Fruit fly (Drosophila melanogaster): ENCODE data around the gene CG44303.

CG44303 gene

dm6 chrX:6694105-6694788 lies 7.0 kb upstream of the CG44303 start:
- TF ChIP-seq Sp1 (GFP tag; optimal IDR thresholded peaks at IDR 0.05) = no peak
- peak; percentile 79 for TF ChIP-seq psq (GFP tag; optimal IDR thresholded peaks at IDR 0.05)
- TF ChIP-seq Abd-B (GFP tag; optimal IDR thresholded peaks at IDR 0.05) = peak; percentile 41
- TF ChIP-seq Hr78 (GFP tag; optimal IDR thresholded peaks at IDR 0.05) = peak; percentile 8
- no peak for TF ChIP-seq dl (GFP tag; optimal IDR thresholded peaks at IDR 0.05; ENCODE audit: insufficient read depth in 1 of 2, partially characterized antibody in 2 of 2)
- peak; percentile 26 for TF ChIP-seq Dif (GFP tag; optimal IDR thresholded peaks at IDR 0.05; ENCODE audit: partially characterized antibody)
- TF ChIP-seq N (GFP tag; optimal IDR thresholded peaks at IDR 0.05) = no peak
- TF ChIP-seq CG32264 (GFP tag; optimal IDR thresholded peaks at IDR 0.05) = no peak
- TF ChIP-seq Hnf4 (GFP tag; optimal IDR thresholded peaks at IDR 0.05) = no peak
- no peak for TF ChIP-seq jim (GFP tag; optimal IDR thresholded peaks at IDR 0.05)

DNA sequence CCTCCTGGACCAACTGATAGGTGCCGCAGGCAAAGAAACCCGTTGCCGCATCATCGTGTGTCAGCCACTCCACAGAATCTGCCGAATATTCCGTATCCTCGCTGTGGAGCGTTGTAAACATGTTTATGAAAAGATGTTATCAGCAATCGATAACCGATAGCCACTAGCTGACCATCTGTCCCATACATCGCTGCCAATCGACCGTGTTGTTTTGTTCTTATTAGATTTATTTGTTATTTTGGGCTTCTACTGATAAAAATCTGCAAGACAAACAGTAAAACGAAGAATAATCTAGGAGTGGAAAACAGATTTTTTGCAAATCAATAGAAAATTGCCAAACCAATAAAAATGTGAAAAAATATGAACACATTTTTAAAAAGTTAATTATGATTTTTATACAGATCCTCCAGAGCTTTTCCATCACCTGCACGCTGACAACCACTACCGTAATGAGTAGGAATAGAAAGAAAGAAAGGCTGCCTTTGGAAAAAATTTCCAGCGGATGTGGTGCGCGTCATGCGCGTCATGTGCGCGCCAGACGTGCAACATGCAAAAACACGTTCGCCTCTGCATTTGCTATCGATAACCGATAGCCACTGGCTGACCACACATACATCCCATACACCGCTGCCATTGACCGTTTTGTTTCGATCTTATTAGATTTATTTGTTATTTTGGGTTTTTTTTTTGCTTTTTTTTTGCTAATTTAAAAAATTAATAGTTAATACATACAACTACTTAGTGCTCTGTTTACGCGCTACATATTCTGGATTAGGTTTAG lies 1.6 kb upstream of the CG44303 start, which contains the start of gene CG3184:
TSS of gene CG3184 (minus strand) at position 155 of the 781 bp plus-strand sequence.
- TF ChIP-seq Hr78 (GFP tag; optimal IDR thresholded peaks at IDR 0.05) (no peak), Myc (optimal IDR thresholded peaks at IDR 0.05) (peak; percentile 44), jim (GFP tag; optimal IDR thresholded peaks at IDR 0.05) (no peak), Dif (GFP tag; optimal IDR thresholded peaks at IDR 0.05; ENCODE audit: partially characterized antibody) (no peak)

DNA sequence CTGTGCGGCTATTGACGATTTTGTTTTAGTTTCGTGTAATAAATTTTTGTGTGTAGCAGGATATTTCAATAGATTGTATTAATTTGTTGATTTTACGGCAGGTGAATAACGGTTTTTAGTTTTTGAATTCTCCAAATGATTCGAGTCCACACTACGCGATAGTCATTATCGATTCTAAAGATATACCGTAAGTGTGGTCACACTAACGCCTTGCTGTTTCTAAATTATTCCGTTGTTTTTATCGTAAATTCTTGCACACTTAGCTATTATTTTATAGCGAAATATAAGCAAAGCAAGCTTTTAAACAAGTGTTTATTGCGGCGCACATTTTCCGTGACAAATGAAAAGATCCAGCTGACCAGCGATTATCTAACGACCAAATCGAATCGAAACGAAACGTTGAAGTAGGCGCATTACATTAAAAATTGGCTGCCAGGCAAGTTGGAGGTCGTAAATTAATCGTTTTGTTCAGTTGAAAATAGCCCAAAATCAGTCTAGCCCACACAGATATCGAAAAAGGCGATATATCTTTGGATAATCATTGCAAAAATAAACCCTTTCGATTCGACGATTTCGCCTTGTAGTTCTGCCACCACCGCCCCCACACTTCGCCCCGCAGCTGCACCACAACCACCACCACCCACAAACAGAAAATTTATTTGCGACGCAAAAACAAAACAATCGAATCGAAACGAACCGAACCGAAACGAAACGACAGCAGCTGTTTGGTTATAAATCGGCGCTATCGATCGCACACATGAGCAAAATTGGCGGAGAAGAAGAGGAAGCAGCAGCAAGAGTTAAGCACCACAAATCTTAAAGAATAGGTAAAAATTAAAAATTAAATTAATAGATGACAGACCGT lies 3.4 kb downstream of the CG44303 start, which contains the start of gene Pink1:
TSS of gene Pink1 (plus strand) at position 164 of the 865 bp plus-strand sequence.
- no peak for TF ChIP-seq br (GFP tag; optimal IDR thresholded peaks at IDR 0.05)
- TF ChIP-seq Myc (optimal IDR thresholded peaks at IDR 0.05) = peak; percentile 17
- peak; percentile 4 for TF ChIP-seq Sp1 (GFP tag; optimal IDR thresholded peaks at IDR 0.05)
- TF ChIP-seq dmrt93B (GFP tag; optimal IDR thresholded peaks at IDR 0.05) = no peak
- TF ChIP-seq CG32264 (GFP tag; optimal IDR thresholded peaks at IDR 0.05) = no peak
- no peak for TF ChIP-seq Hnf4 (GFP tag; optimal IDR thresholded peaks at IDR 0.05)
- TF ChIP-seq N (GFP tag; optimal IDR thresholded peaks at IDR 0.05) = no peak
- no peak for TF ChIP-seq brk (GFP tag; optimal IDR thresholded peaks at IDR 0.05)
- no peak for TF ChIP-seq tai (GFP tag; optimal IDR thresholded peaks at IDR 0.05)
- TF ChIP-seq usp (GFP tag; optimal IDR thresholded peaks at IDR 0.05) = no peak
- TF ChIP-seq Rel (GFP tag; optimal IDR thresholded peaks at IDR 0.05) = no peak
- TF ChIP-seq Rel (tag; optimal IDR thresholded peaks at IDR 0.05) = peak; percentile 19

dm6 chrX:6681467-6681866 lies 5.8 kb downstream of the CG44303 start, which contains the start of gene Fum2:
TSS of gene Fum2 (plus strand) at chrX:6681767.
- TF ChIP-seq br (GFP tag; optimal IDR thresholded peaks at IDR 0.05) = no peak
- no peak for TF ChIP-seq CrebA (GFP tag; optimal IDR thresholded peaks at IDR 0.05; ENCODE audit: borderline replicate concordance)
- TF ChIP-seq Hr83 (GFP tag; optimal IDR thresholded peaks at IDR 0.05; ENCODE audit: poor library complexity, severe bottlenecking) = no peak
- no peak for TF ChIP-seq woc (GFP tag; optimal IDR thresholded peaks at IDR 0.05)
- no peak for TF ChIP-seq dsf (GFP tag; optimal IDR thresholded peaks at IDR 0.05; ENCODE audit: borderline replicate concordance)
- no peak for TF ChIP-seq fru (GFP tag; optimal IDR thresholded peaks at IDR 0.05)
- no peak for TF ChIP-seq h (GFP tag; optimal IDR thresholded peaks at IDR 0.05)
- TF ChIP-seq Myc (optimal IDR thresholded peaks at IDR 0.05) = no peak
- TF ChIP-seq Jra (GFP tag; optimal IDR thresholded peaks at IDR 0.05) = no peak
- TF ChIP-seq Dfd (GFP tag; optimal IDR thresholded peaks at IDR 0.05) = no peak
- no peak for TF ChIP-seq brk (GFP tag; optimal IDR thresholded peaks at IDR 0.05)
- TF ChIP-seq ey (GFP tag; optimal IDR thresholded peaks at IDR 0.05) = no peak
- no peak for TF ChIP-seq Hr78 (GFP tag; optimal IDR thresholded peaks at IDR 0.05)
- TF ChIP-seq Vsx2 (GFP tag; optimal IDR thresholded peaks at IDR 0.05; ENCODE audit: partially characterized antibody) = no peak
- no peak for TF ChIP-seq tai (GFP tag; optimal IDR thresholded peaks at IDR 0.05)
- no peak for TF ChIP-seq CG32264 (GFP tag; optimal IDR thresholded peaks at IDR 0.05)

Data from whole organism, wandering third instar larva.